Worm (Caenorhabditis elegans): ENCODE data around the gene srh-239.

DNA sequence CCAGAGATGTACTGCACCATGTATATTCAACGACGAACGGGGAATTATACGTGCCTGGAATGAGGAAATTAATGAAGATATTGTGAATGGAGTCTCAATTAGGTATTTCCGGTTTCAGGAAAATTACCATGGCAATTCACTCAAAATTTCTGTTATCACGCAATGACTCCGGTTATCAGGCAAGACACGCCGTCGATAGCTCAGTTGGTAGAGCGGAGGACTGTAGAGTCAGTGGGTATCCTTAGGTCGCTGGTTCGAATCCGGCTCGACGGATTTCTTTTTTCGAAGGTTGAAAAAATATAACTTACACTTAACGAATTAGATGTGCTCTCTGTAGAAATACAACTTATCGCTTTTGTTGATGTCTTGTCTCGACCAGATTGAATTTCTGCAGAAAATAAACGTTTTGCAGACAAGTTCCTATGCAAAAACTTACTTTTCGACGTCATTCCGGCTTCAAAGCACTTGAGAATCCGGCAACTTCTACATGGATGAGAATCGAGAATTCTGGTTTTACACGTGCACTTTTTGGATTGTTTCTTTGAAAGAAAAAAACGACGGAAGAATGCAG is 35.1 kb downstream of the srh-239 start:
- TF ChIP-seq skn-1 (tag; optimal IDR thresholded peaks at IDR 0.05) (no peak), unc-62 (GFP tag; optimal IDR thresholded peaks at IDR 0.05) (no peak), alr-1 (tag; optimal IDR thresholded peaks at IDR 0.05; ENCODE audit: borderline replicate concordance) (no peak), efl-1 (optimal IDR thresholded peaks at IDR 0.05) (no peak), efl-1 (GFP tag; optimal IDR thresholded peaks at IDR 0.05 in 1 of 2) (no peak), ztf-4 (tag; optimal IDR thresholded peaks at IDR 0.05) (no peak), lsy-2 (tag; optimal IDR thresholded peaks at IDR 0.05) (no peak), tlp-1 (tag; optimal IDR thresholded peaks at IDR 0.05) (no peak), xbp-1 (tag; optimal IDR thresholded peaks at IDR 0.05) (no peak), lin-15B (tag; optimal IDR thresholded peaks at IDR 0.05) (no peak), tbx-2 (tag; optimal IDR thresholded peaks at IDR 0.05) (no peak), lin-39 (tag; optimal IDR thresholded peaks at IDR 0.05) (no peak), C04F5.9 (tag; optimal IDR thresholded peaks at IDR 0.05) (no peak), ama-1 (optimal IDR thresholded peaks at IDR 0.05) (no peak), ztf-11 (tag; optimal IDR thresholded peaks at IDR 0.05) (no peak)
